Worm (Caenorhabditis elegans) whole organism, young adult: Measurements from ENCODE around the gene F09E5.8.

Source experiments
- B0336.3 ChIP-seq: fragments of 200-800 bp; sonication (Bioruptor generic); IDR thresholded peaks from 2 replicates; pipeline ENCODE4 v1.3.6; 2022; ENCODE audit warnings: missing genetic modification characterization, missing compliant biosample characterization
- C17E4.6 ChIP-seq: fragments of 200-800 bp; sonication (Bioruptor generic); IDR thresholded peaks from 2 replicates; pipeline ENCODE4 v1.3.6; 2022; ENCODE audit warnings: missing genetic modification reagents, missing genetic modification characterization, missing compliant biosample characterization
- D2030.7 ChIP-seq: fragments of 200-800 bp; sonication (Bioruptor generic); IDR thresholded peaks from 2 replicates; pipeline ENCODE4 v1.3.6; 2022; ENCODE audit warnings: missing genetic modification reagents, missing genetic modification characterization, missing compliant biosample characterization
- F39B2.1 ChIP-seq: fragments of 200-800 bp; sonication (Bioruptor generic); IDR thresholded peaks from 2 replicates; pipeline ENCODE4 v1.3.6; 2022; ENCODE audit warnings: missing genetic modification reagents, missing genetic modification characterization, missing compliant biosample characterization
- F49E8.2 ChIP-seq: sonication (generic microtip); optimal IDR thresholded peaks from 3 replicates; lab custom pipeline; 2017; ENCODE audit warnings: missing genetic modification characterization, mild to moderate bottlenecking, missing compliant biosample characterization, antibody characterized with exemption, moderate library complexity; ENCODE audit not compliant: insufficient read depth
- F55B11.4 ChIP-seq: sonication (generic microtip); optimal IDR thresholded peaks from 2 replicates; lab custom pipeline; 2016; ENCODE audit warnings: missing compliant biosample characterization, missing genetic modification characterization, borderline replicate concordance; ENCODE audit not compliant: insufficient read depth
- F57C9.4 ChIP-seq: sonication (generic microtip); optimal IDR thresholded peaks from 2 replicates; lab custom pipeline; 2017; ENCODE audit warnings: mild to moderate bottlenecking, missing genetic modification characterization, missing compliant biosample characterization
- K12H6.12 ChIP-seq: fragments of 200-800 bp; sonication (Bioruptor generic); optimal IDR thresholded peaks from 2 replicates; lab custom pipeline; 2018; ENCODE audit warnings: mild to moderate bottlenecking, missing genetic modification characterization, missing compliant biosample characterization
- T26A5.8 ChIP-seq: sonication (generic microtip); optimal IDR thresholded peaks from 2 replicates; lab custom pipeline; 2016; ENCODE audit warnings: missing genetic modification characterization, missing compliant biosample characterization
- Y56A3A.18 ChIP-seq: fragments of 200-800 bp; sonication (Bioruptor generic); IDR thresholded peaks from 2 replicates; pipeline ENCODE4 v1.3.6; 2022; ENCODE audit warnings: missing genetic modification reagents, missing genetic modification characterization, missing compliant biosample characterization
- ama-1 ChIP-seq, 3 experiments: fragments of 150-350 bp in 1 of 3; sonication (generic microtip) in 2 of 3; optimal IDR thresholded peaks; 2 replicates each; lab custom pipeline; 2014 to 2018; ENCODE audit warnings: missing biosample characterization in 2 of 3, missing genetic modification characterization in 2 of 3, missing genetic modification reagents in 2 of 3
- aptf-2 ChIP-seq: fragments of 200-800 bp; sonication (Bioruptor generic); conservative IDR thresholded peaks from 2 replicates; pipeline ENCODE4 v1.3.6; 2022; ENCODE audit warnings: missing genetic modification reagents, missing genetic modification characterization, missing compliant biosample characterization
- aptf-3 ChIP-seq: fragments of 200-800 bp; sonication (Bioruptor generic); IDR thresholded peaks from 2 replicates; pipeline ENCODE4 v1.3.6; 2022; ENCODE audit warnings: missing genetic modification characterization, missing compliant biosample characterization
- athp-1 ChIP-seq: sonication (generic microtip); optimal IDR thresholded peaks from 2 replicates; lab custom pipeline; 2017; ENCODE audit warnings: mild to moderate bottlenecking, missing genetic modification characterization, missing compliant biosample characterization
- attf-5 ChIP-seq: fragments of 200-800 bp; sonication (Bioruptor generic); optimal IDR thresholded peaks from 2 replicates; lab custom pipeline; 2018; ENCODE audit warnings: mild to moderate bottlenecking, missing genetic modification characterization, missing compliant biosample characterization
- ceh-100 ChIP-seq: fragments of 200-800 bp; sonication (Bioruptor generic); IDR thresholded peaks from 2 replicates; pipeline ENCODE4 v1.3.6; 2022; ENCODE audit warnings: missing genetic modification reagents, missing genetic modification characterization, missing compliant biosample characterization
- ceh-27 ChIP-seq: fragments of 200-800 bp; sonication (Bioruptor generic); optimal IDR thresholded peaks from 2 replicates; lab custom pipeline; 2018; ENCODE audit warnings: mild to moderate bottlenecking, missing genetic modification characterization, moderate library complexity, missing compliant biosample characterization
- ceh-58 ChIP-seq: fragments of 200-800 bp; sonication (Bioruptor generic); IDR thresholded peaks from 2 replicates; pipeline ENCODE4 v1.3.6; 2022; ENCODE audit warnings: missing genetic modification characterization, missing compliant biosample characterization
- chd-7 ChIP-seq: sonication (generic microtip); optimal IDR thresholded peaks from 2 replicates; lab custom pipeline; 2016; ENCODE audit warnings: mild to moderate bottlenecking, missing genetic modification characterization, moderate library complexity, missing compliant biosample characterization
- die-1 ChIP-seq: sonication (generic microtip); optimal IDR thresholded peaks from 2 replicates; lab custom pipeline; 2016; ENCODE audit warnings: missing genotype, mild to moderate bottlenecking, missing genetic modification characterization, missing compliant biosample characterization
- dpff-1 ChIP-seq: sonication (generic microtip); optimal IDR thresholded peaks from 2 replicates; lab custom pipeline; 2017; ENCODE audit warnings: mild to moderate bottlenecking, missing genetic modification characterization, missing compliant biosample characterization
- dpl-1 ChIP-seq: fragments of 150-350 bp; optimal IDR thresholded peaks from 2 replicates; lab custom pipeline; 2014; ENCODE audit warnings: missing biosample characterization, missing genetic modification reagents, missing genetic modification characterization
- ets-4 ChIP-seq: fragments of 200-800 bp; sonication (Bioruptor generic); optimal IDR thresholded peaks from 2 replicates; lab custom pipeline; 2018; ENCODE audit warnings: mild to moderate bottlenecking, missing genetic modification characterization, missing compliant biosample characterization
- gei-17 ChIP-seq: fragments of 200-800 bp; sonication (Bioruptor generic); optimal IDR thresholded peaks from 2 replicates; lab custom pipeline; 2018; ENCODE audit warnings: mild to moderate bottlenecking, missing genetic modification characterization, missing compliant biosample characterization
- him-1 ChIP-seq: sonication (generic microtip); optimal IDR thresholded peaks from 2 replicates; lab custom pipeline; 2016; ENCODE audit warnings: missing genotype, missing genetic modification reagents, missing genetic modification characterization, missing compliant biosample characterization
- hmg-20 ChIP-seq: fragments of 200-800 bp; sonication (Bioruptor generic); IDR thresholded peaks from 2 replicates; pipeline ENCODE4 v1.3.6; 2022; ENCODE audit warnings: missing genetic modification reagents, missing genetic modification characterization, missing compliant biosample characterization
- hrde-1 ChIP-seq: sonication (generic microtip); optimal IDR thresholded peaks from 2 replicates; lab custom pipeline; 2016; ENCODE audit warnings: missing genetic modification characterization, mild to moderate bottlenecking, missing compliant biosample characterization, moderate library complexity, missing genotype, missing genetic modification reagents, borderline replicate concordance
- lag-1 ChIP-seq: fragments of 200-800 bp; sonication (Bioruptor generic); IDR thresholded peaks from 2 replicates; pipeline ENCODE4 v1.3.6; 2022; ENCODE audit warnings: missing genetic modification reagents, missing genetic modification characterization, missing compliant biosample characterization
- let-607 ChIP-seq, 2 experiments: fragments of 200-800 bp in 1 of 2; sonication (Bioruptor generic) in 1 of 2; sonication (generic microtip) in 1 of 2; optimal IDR thresholded peaks; 2 replicates each; lab custom pipeline; 2016 to 2018; ENCODE audit warnings: mild to moderate bottlenecking in 2 of 2, missing compliant biosample characterization in 2 of 2, missing genetic modification characterization in 2 of 2, moderate library complexity in 2 of 2, missing genotype in 1 of 2
- lin-26 ChIP-seq: fragments of 200-800 bp; sonication (Bioruptor generic); IDR thresholded peaks from 2 replicates; pipeline ENCODE4 v1.3.6; 2022; ENCODE audit warnings: missing genetic modification reagents, missing genetic modification characterization, missing compliant biosample characterization
- lin-40 ChIP-seq: sonication (generic microtip); optimal IDR thresholded peaks from 2 replicates; lab custom pipeline; 2016; ENCODE audit warnings: missing genetic modification characterization, mild to moderate bottlenecking, missing compliant biosample characterization, missing genotype, missing genetic modification reagents
- lir-1 ChIP-seq: fragments of 200-800 bp; sonication (Bioruptor generic); conservative IDR thresholded peaks from 2 replicates; pipeline ENCODE4 v1.3.6; 2022; ENCODE audit warnings: missing genetic modification reagents, missing genetic modification characterization, missing compliant biosample characterization
- lsl-1 ChIP-seq: fragments of 200-800 bp; sonication (Bioruptor generic); optimal IDR thresholded peaks from 2 replicates; lab custom pipeline; 2018; ENCODE audit warnings: mild to moderate bottlenecking, missing genetic modification characterization, moderate library complexity, missing compliant biosample characterization
- madf-8 ChIP-seq: fragments of 200-800 bp; sonication (Bioruptor generic); conservative IDR thresholded peaks from 2 replicates; pipeline ENCODE4 v1.3.6; 2022; ENCODE audit warnings: missing genetic modification reagents, missing genetic modification characterization, missing compliant biosample characterization
- mel-28 ChIP-seq: sonication (generic microtip); optimal IDR thresholded peaks from 2 replicates; lab custom pipeline; 2016; ENCODE audit warnings: borderline replicate concordance, mild to moderate bottlenecking, missing genetic modification characterization, missing compliant biosample characterization
- nhr-80 ChIP-seq: sonication (generic microtip); optimal IDR thresholded peaks from 2 replicates; lab custom pipeline; 2016; ENCODE audit warnings: missing genetic modification characterization, missing compliant biosample characterization
- nhr-90 ChIP-seq: sonication (generic microtip); optimal IDR thresholded peaks from 2 replicates; lab custom pipeline; 2016; ENCODE audit warnings: missing genotype, mild to moderate bottlenecking, missing genetic modification characterization, missing compliant biosample characterization
- sdz-38 ChIP-seq: sonication (generic microtip); optimal IDR thresholded peaks from 2 replicates; lab custom pipeline; 2016; ENCODE audit warnings: missing genotype, missing genetic modification characterization, missing compliant biosample characterization
- snpc-1.1 ChIP-seq: sonication (generic microtip); optimal IDR thresholded peaks from 2 replicates; lab custom pipeline; 2017; ENCODE audit warnings: missing genetic modification characterization, mild to moderate bottlenecking, missing compliant biosample characterization, antibody characterized with exemption, moderate library complexity, missing genotype, missing genetic modification reagents; ENCODE audit not compliant: insufficient read depth
- snpc-1.3 ChIP-seq: sonication (generic microtip); optimal IDR thresholded peaks from 2 replicates; lab custom pipeline; 2017; ENCODE audit warnings: missing genetic modification characterization, mild to moderate bottlenecking, missing compliant biosample characterization, antibody characterized with exemption, moderate library complexity, missing genotype, missing genetic modification reagents; ENCODE audit not compliant: insufficient read depth
- somi-1 ChIP-seq: fragments of 200-800 bp; sonication (Bioruptor generic); optimal IDR thresholded peaks from 2 replicates; lab custom pipeline; 2018; ENCODE audit warnings: mild to moderate bottlenecking, missing genetic modification characterization, missing compliant biosample characterization
- tlf-1 ChIP-seq: fragments of 200-800 bp; sonication (Bioruptor generic); optimal IDR thresholded peaks from 2 replicates; lab custom pipeline; 2018; ENCODE audit warnings: mild to moderate bottlenecking, missing genetic modification characterization, missing compliant biosample characterization
- unc-62 ChIP-seq: fragments of 150-350 bp; optimal IDR thresholded peaks from 2 replicates; lab custom pipeline; 2014; ENCODE audit warnings: missing biosample characterization, missing genetic modification reagents, missing genetic modification characterization
- xnd-1 ChIP-seq: sonication (generic microtip); optimal IDR thresholded peaks from 2 replicates; lab custom pipeline; 2016; ENCODE audit warnings: missing genotype, missing genetic modification reagents, missing genetic modification characterization, missing compliant biosample characterization
- ztf-18 ChIP-seq: sonication (generic microtip); optimal IDR thresholded peaks from 2 replicates; lab custom pipeline; 2016; ENCODE audit warnings: missing genotype, mild to moderate bottlenecking, missing genetic modification characterization, missing compliant biosample characterization
- ztf-25 ChIP-seq: fragments of 200-800 bp; sonication (Bioruptor generic); IDR thresholded peaks from 2 replicates; pipeline ENCODE4 v1.3.6; 2022; ENCODE audit warnings: missing genetic modification reagents, missing genetic modification characterization, missing compliant biosample characterization
- ztf-6 ChIP-seq: fragments of 200-800 bp; sonication (Bioruptor generic); IDR thresholded peaks from 2 replicates; pipeline ENCODE4 v1.3.6; 2022; ENCODE audit warnings: missing genetic modification reagents, missing genetic modification characterization, missing compliant biosample characterization

Gene F09E5.8

DNA sequence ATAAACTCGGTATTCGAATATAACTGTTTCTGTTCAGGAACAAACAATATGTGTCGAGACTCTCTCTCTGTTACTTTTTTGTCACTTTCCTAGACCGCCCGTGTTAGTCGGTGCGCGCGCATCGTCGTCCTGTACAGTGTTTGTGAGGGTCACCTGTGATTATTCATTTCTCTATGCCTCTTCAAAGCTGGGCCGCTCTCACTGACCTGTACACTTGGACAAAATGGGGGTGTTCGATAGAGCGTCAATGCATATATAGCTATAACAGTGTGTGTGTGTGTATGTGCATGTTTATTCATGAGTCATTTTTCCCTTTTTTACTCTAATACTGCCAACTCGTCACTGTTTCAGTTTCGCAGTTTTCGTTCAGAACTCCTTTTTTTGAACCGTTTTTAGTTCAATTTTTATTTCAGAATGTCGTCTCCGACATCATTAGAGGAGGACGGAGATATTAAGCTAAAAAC is 29.2 kb downstream of the F09E5.8 start, which contains the start of gene pkc-3 (continued):
- TF ChIP-seq B0336.3 (GFP tag; lab: Robert Waterston, UW) (peak; percentile 92), gei-17 (GFP tag; lab: Kevin White, UChicago) (peak; percentile 10), nhr-90 (tag; lab: Kevin White, UChicago) (peak; percentile 70), aptf-3 (no peak), nhr-80 (tag; lab: Kevin White, UChicago) (peak; percentile 97), let-607 (tag; optimal IDR thresholded peaks at IDR 0.05; lab: Kevin White, UChicago) (peak; percentile 50 to 78), chd-7 (peak; percentile 82), F49E8.2 (tag; lab: Kevin White, UChicago) (peak; percentile 28), ztf-18 (tag; lab: Kevin White, UChicago) (peak; percentile 83), attf-5 (peak; percentile 87), madf-8 (GFP tag; lab: Robert Waterston, UW) (no peak), tlf-1 (peak; percentile 72), lin-40 (tag; lab: Kevin White, UChicago) (peak; percentile 62), somi-1 (no peak), F55B11.4 (tag; lab: Kevin White, UChicago) (no peak), dpff-1 (tag; lab: Kevin White, UChicago) (peak; percentile 44), dpl-1 (no peak), sdz-38 (tag; lab: Kevin White, UChicago) (no peak), T26A5.8 (tag; lab: Kevin White, UChicago) (no peak), xnd-1 (tag; lab: Kevin White, UChicago) (peak; percentile 32), ztf-6 (GFP tag; lab: Robert Waterston, UW) (no peak), F57C9.4 (tag; lab: Kevin White, UChicago) (no peak), snpc-1.1 (no peak), lsl-1 (GFP tag; lab: Kevin White, UChicago) (peak; percentile 44), snpc-1.3 (peak; percentile 30), unc-62 (GFP tag; lab: Kevin White, UChicago) (no peak), Y56A3A.18 (peak; percentile 84; the same call in 1 of the 2 replicates), lag-1 (no peak), aptf-2 (no peak), lin-26 (GFP tag; lab: Robert Waterston, UW) (peak; percentile 72), ztf-25 (no peak), him-1 (tag; lab: Kevin White, UChicago) (no peak), hrde-1 (tag; lab: Kevin White, UChicago) (peak; percentile 3), ceh-27 (GFP tag; lab: Kevin White, UChicago) (peak; percentile 65), C17E4.6 (no peak), mel-28 (tag; lab: Kevin White, UChicago) (no peak), ama-1 (optimal IDR thresholded peaks at IDR 0.05; lab: Kevin White, UChicago) (peak; percentile 79), ama-1 (GFP tag; optimal IDR thresholded peaks at IDR 0.05; lab: Kevin White, UChicago) (no peak), K12H6.12 (peak; percentile 40), lir-1 (0 out of 2 replicates have a peak, but pooled peaks have one; percentile 41), F39B2.1 (0 out of 2 replicates have a peak, but pooled peaks have one; percentile 54), die-1 (tag; lab: Kevin White, UChicago) (peak; percentile 55), athp-1 (tag; lab: Kevin White, UChicago) (peak; percentile 83), ets-4 (GFP tag; lab: Kevin White, UChicago) (peak; percentile 54), ceh-58 (GFP tag; lab: Robert Waterston, UW) (no peak), D2030.7 (GFP tag; lab: Robert Waterston, UW) (peak; percentile 25; the same call in 1 of the 2 replicates), ceh-100 (peak; percentile 23; the same call in 1 of the 2 replicates), hmg-20 (GFP tag; lab: Robert Waterston, UW) (0 out of 2 replicates have a peak, but pooled peaks have one; percentile 22)
